Worm (Caenorhabditis elegans): Measurements from ENCODE around the gene ZK686.3.
A peak's percentile ranks its signal among the peaks of the same experiment; 100 is the strongest.

Gene ZK686.3

DNA sequence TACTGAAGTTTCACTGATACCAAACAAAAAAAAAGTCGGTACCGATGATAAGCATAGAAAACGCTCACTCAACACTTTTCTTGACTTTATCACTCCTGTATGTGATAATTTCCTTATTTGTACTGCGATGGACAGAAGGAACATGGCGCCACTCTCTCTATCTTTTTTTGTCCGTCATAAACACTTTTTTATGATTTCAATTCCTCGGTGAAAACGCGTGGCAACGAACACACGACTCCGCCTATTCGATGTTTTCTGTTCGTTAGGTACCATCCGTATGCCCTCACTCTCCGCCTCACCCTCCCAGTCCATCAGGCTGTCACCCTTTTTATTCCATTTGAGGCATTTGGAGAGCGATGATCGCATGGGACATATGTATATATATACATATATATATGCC, 38.5 kb downstream of the ZK686.3 start (continued):
- TF ChIP-seq php-3 (GFP tag; IDR thresholded peaks at IDR 0.05) (peak; percentile 50), mdl-1 (tag; optimal IDR thresholded peaks at IDR 0.05) (no peak), dve-1 (tag; optimal IDR thresholded peaks at IDR 0.05; ENCODE audit: insufficient read depth) (peak; percentile 81), pqm-1 (tag; optimal IDR thresholded peaks at IDR 0.05) (peak; percentile 87), D1046.2 (GFP tag; IDR thresholded peaks at IDR 0.05) (no peak), tag-97 (GFP tag; IDR thresholded peaks at IDR 0.05) (no peak), vab-7 (GFP tag; IDR thresholded peaks at IDR 0.05) (no peak), lsy-2 (tag; optimal IDR thresholded peaks at IDR 0.05) (peak in 1 of 2 experiments; percentile 43), unc-62 (GFP tag; optimal IDR thresholded peaks at IDR 0.05 in 1 of 2) (peak in 1 of 2 experiments; percentile 2), unc-62 (tag; optimal IDR thresholded peaks at IDR 0.05) (no peak), ZK546.5 (tag; optimal IDR thresholded peaks at IDR 0.05) (no peak)

ce11 chrIII:7729534-7730061, 39.3 kb downstream of the ZK686.3 start, which contains the start of gene ZK112.4:
Gene ZK112.4, minus strand, starts transcription at chrIII:7730011.
- TF ChIP-seq arid-1 (GFP tag; conservative IDR thresholded peaks at IDR 0.05) (no peak; the same call in 1 of the 2 replicates), lsy-2 (tag; optimal IDR thresholded peaks at IDR 0.05) (peak; percentile 62 to 67), daf-8 (GFP tag; IDR thresholded peaks at IDR 0.05) (no peak), ama-1 (optimal IDR thresholded peaks at IDR 0.05) (peak; percentile 72), zfp-3 (GFP tag; conservative IDR thresholded peaks at IDR 0.05) (0 out of 2 replicates have a peak, but pooled peaks have one; percentile 47), ztf-7 (tag; optimal IDR thresholded peaks at IDR 0.05) (no peak), dve-1 (tag; optimal IDR thresholded peaks at IDR 0.05; ENCODE audit: insufficient read depth) (no peak), fos-1 (tag; optimal IDR thresholded peaks at IDR 0.05) (no peak), Y75B8A.6 (GFP tag; IDR thresholded peaks at IDR 0.05) (no peak), F37D6.2 (tag; optimal IDR thresholded peaks at IDR 0.05) (peak; percentile 48), set-16 (GFP tag; IDR thresholded peaks at IDR 0.05) (peak; percentile 93), D1046.2 (GFP tag; IDR thresholded peaks at IDR 0.05) (no peak), Y5F2A.4 (GFP tag; optimal IDR thresholded peaks at IDR 0.05) (no peak), snpc-1.2 (GFP tag; IDR thresholded peaks at IDR 0.05) (no peak), daf-12 (tag; optimal IDR thresholded peaks at IDR 0.05) (no peak), vab-7 (GFP tag; IDR thresholded peaks at IDR 0.05) (no peak; the same call in 1 of the 2 replicates), mep-1 (tag; optimal IDR thresholded peaks at IDR 0.05) (peak; percentile 90), hif-1 (tag; optimal IDR thresholded peaks at IDR 0.05) (peak in 1 of 2 experiments; percentile 23), pha-4 (GFP tag; IDR thresholded peaks at IDR 0.05) (0 out of 2 replicates have a peak, but pooled peaks have one; percentile 12), pha-4 (tag; optimal IDR thresholded peaks at IDR 0.05) (no peak), lin-13 (GFP tag; optimal IDR thresholded peaks at IDR 0.05) (no peak), zip-2 (tag; optimal IDR thresholded peaks at IDR 0.05) (no peak), daf-16 (GFP tag; optimal IDR thresholded peaks at IDR 0.05) (peak in 1 of 2 experiments; percentile 68), daf-16 (tag; optimal IDR thresholded peaks at IDR 0.05) (peak; percentile 25), unc-39 (tag; optimal IDR thresholded peaks at IDR 0.05) (no peak), rbr-2 (tag; optimal IDR thresholded peaks at IDR 0.05) (peak; percentile 52), ceh-82 (tag; optimal IDR thresholded peaks at IDR 0.05) (no peak), egl-27 (tag; optimal IDR thresholded peaks at IDR 0.05) (no peak), aha-1 (tag) (peak; percentile 88), fkh-10 (GFP tag; optimal IDR thresholded peaks at IDR 0.05) (peak; percentile 81), nhr-25 (tag; optimal IDR thresholded peaks at IDR 0.05; ENCODE audit: borderline replicate concordance, insufficient read depth) (peak; percentile 62), F10B5.3 (tag; optimal IDR thresholded peaks at IDR 0.05) (peak; percentile 29), nhr-10 (tag; optimal IDR thresholded peaks at IDR 0.05) (no peak), duxl-1 (tag; optimal IDR thresholded peaks at IDR 0.05; ENCODE audit: poor library complexity) (no peak), lin-39 (tag; optimal IDR thresholded peaks at IDR 0.05) (no peak), lin-38 (GFP tag; IDR thresholded peaks at IDR 0.05) (peak; percentile 32; the same call in 1 of the 2 replicates), jun-1 (tag; optimal IDR thresholded peaks at IDR 0.05) (no peak), saeg-2 (GFP tag; IDR thresholded peaks at IDR 0.05) (no peak), ZK546.5 (tag; optimal IDR thresholded peaks at IDR 0.05) (no peak), F26F4.8 (GFP tag; conservative IDR thresholded peaks at IDR 0.05) (no peak), hlh-11 (tag; optimal IDR thresholded peaks at IDR 0.05) (peak; percentile 79), madf-5 (GFP tag; IDR thresholded peaks at IDR 0.05) (0 out of 4 replicates have a peak, but pooled peaks of 1 of the 2 experiments have one; percentile 10), Y48G9A.11 (GFP tag; IDR thresholded peaks at IDR 0.05) (no peak)

All from whole organism, L4 larva.